Worm (Caenorhabditis elegans): ENCODE results near the gene T08G5.2.

The T08G5.2 gene

ce11 chrV:14026194-14026593 is at the start of gene T08G5.2:
TSS of gene T08G5.2 (minus strand) at chrV:14026294.
- no peak for TF ChIP-seq aly-1 (tag; optimal IDR thresholded peaks at IDR 0.05)
- TF ChIP-seq sea-1 (GFP tag; conservative IDR thresholded peaks at IDR 0.05) = no peak
- TF ChIP-seq ama-1 (optimal IDR thresholded peaks at IDR 0.05) = no peak
- no peak for TF ChIP-seq ceh-13 (GFP tag; optimal IDR thresholded peaks at IDR 0.05)
- no peak for TF ChIP-seq F13C5.2 (tag; optimal IDR thresholded peaks at IDR 0.05)
- TF ChIP-seq pes-1 (GFP tag; IDR thresholded peaks at IDR 0.05) = no peak
- no peak for TF ChIP-seq tra-4 (tag; optimal IDR thresholded peaks at IDR 0.05)
- TF ChIP-seq scrt-1 (GFP tag; IDR thresholded peaks at IDR 0.05) = no peak
- no peak for TF ChIP-seq flt-1 (GFP tag; IDR thresholded peaks at IDR 0.05)
- TF ChIP-seq hnd-1 (tag; optimal IDR thresholded peaks at IDR 0.05) = no peak
- no peak for TF ChIP-seq ets-7 (tag; optimal IDR thresholded peaks at IDR 0.05)
- TF ChIP-seq B0310.2 (tag; optimal IDR thresholded peaks at IDR 0.05) = no peak

- no peak for TF ChIP-seq flt-1 (GFP tag; IDR thresholded peaks at IDR 0.05)
These were observed 48.1 kb upstream of the T08G5.2 start, which contains the start of gene D1086.11 for ce11 chrV:14074160-14074559. TSS of gene D1086.11 (plus strand) at chrV:14074460.

DNA sequence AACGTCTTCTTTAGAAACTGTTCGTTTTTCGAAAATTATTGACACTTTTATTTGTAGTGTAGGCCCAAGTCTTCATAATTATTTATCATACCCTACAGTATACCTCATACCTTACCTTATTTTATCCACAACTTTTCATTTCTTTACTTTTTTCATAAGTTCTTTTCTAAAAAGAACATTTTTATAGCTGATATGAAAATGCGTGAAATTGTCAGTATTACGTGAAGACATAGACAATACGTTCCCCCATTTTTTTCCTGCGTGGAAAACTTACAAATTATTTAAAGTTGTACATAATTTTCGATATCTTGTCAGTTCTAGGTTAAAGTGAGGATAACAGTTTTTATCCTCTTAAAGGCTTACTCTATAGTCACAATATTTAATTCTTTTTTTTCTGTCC is 43.8 kb upstream of the T08G5.2 start:
- no peak for TF ChIP-seq aly-1 (tag; optimal IDR thresholded peaks at IDR 0.05)
- no peak for TF ChIP-seq tra-4 (tag; optimal IDR thresholded peaks at IDR 0.05)
- no peak for TF ChIP-seq hnd-1 (tag; optimal IDR thresholded peaks at IDR 0.05)
- no peak for TF ChIP-seq hmbx-1 (tag; optimal IDR thresholded peaks at IDR 0.05)
- TF ChIP-seq tbx-37 (GFP tag; conservative IDR thresholded peaks at IDR 0.05) = no peak
- no peak for TF ChIP-seq tbx-11 (GFP tag; IDR thresholded peaks at IDR 0.05)
- no peak for TF ChIP-seq scrt-1 (GFP tag; IDR thresholded peaks at IDR 0.05)
- no peak for TF ChIP-seq flt-1 (GFP tag; IDR thresholded peaks at IDR 0.05)
- TF ChIP-seq ceh-13 (GFP tag; optimal IDR thresholded peaks at IDR 0.05) = no peak
- no peak for TF ChIP-seq F13C5.2 (tag; optimal IDR thresholded peaks at IDR 0.05)
- no peak for TF ChIP-seq ama-1 (optimal IDR thresholded peaks at IDR 0.05)
- TF ChIP-seq hmg-4 (GFP tag; optimal IDR thresholded peaks at IDR 0.05) = no peak
- no peak for TF ChIP-seq ceh-36 (tag; optimal IDR thresholded peaks at IDR 0.05)
- TF ChIP-seq ets-7 (tag; optimal IDR thresholded peaks at IDR 0.05) = no peak
- TF ChIP-seq sea-1 (GFP tag; conservative IDR thresholded peaks at IDR 0.05) = no peak
- TF ChIP-seq B0310.2 (tag; optimal IDR thresholded peaks at IDR 0.05) = no peak
- no peak for TF ChIP-seq pes-1 (GFP tag; IDR thresholded peaks at IDR 0.05)

ce11 chrV:14067816-14068296 is 41.8 kb upstream of the T08G5.2 start, which contains the start of gene D1086.17:
TSS of gene D1086.17 (plus strand) at chrV:14067866.
- no peak for TF ChIP-seq scrt-1 (GFP tag; IDR thresholded peaks at IDR 0.05)
- no peak for TF ChIP-seq tra-4 (tag; optimal IDR thresholded peaks at IDR 0.05)
- no peak for TF ChIP-seq ceh-13 (GFP tag; optimal IDR thresholded peaks at IDR 0.05)
- TF ChIP-seq hmg-4 (GFP tag; optimal IDR thresholded peaks at IDR 0.05) = no peak
- TF ChIP-seq ama-1 (optimal IDR thresholded peaks at IDR 0.05) = no peak
- no peak for TF ChIP-seq aly-1 (tag; optimal IDR thresholded peaks at IDR 0.05)
- no peak for TF ChIP-seq hnd-1 (tag; optimal IDR thresholded peaks at IDR 0.05)
- TF ChIP-seq B0310.2 (tag; optimal IDR thresholded peaks at IDR 0.05) = no peak
- no peak for TF ChIP-seq flt-1 (GFP tag; IDR thresholded peaks at IDR 0.05)
- TF ChIP-seq hmbx-1 (tag; optimal IDR thresholded peaks at IDR 0.05) = no peak
- TF ChIP-seq pes-1 (GFP tag; IDR thresholded peaks at IDR 0.05) = no peak
- TF ChIP-seq ets-7 (tag; optimal IDR thresholded peaks at IDR 0.05) = no peak

- TF ChIP-seq flt-1 (GFP tag; IDR thresholded peaks at IDR 0.05) (no peak), ama-1 (optimal IDR thresholded peaks at IDR 0.05) (no peak), sea-1 (GFP tag; conservative IDR thresholded peaks at IDR 0.05) (no peak), F13C5.2 (tag; optimal IDR thresholded peaks at IDR 0.05) (no peak), aly-1 (tag; optimal IDR thresholded peaks at IDR 0.05) (no peak), B0310.2 (tag; optimal IDR thresholded peaks at IDR 0.05) (no peak), hnd-1 (tag; optimal IDR thresholded peaks at IDR 0.05) (no peak), ets-7 (tag; optimal IDR thresholded peaks at IDR 0.05) (no peak), tbx-11 (GFP tag; IDR thresholded peaks at IDR 0.05) (no peak), tra-4 (tag; optimal IDR thresholded peaks at IDR 0.05) (no peak)
These were observed 38.3 kb upstream of the T08G5.2 start, which contains the start of gene D1086.21 for ce11 chrV:14064422-14064821. TSS of gene D1086.21 (plus strand) at chrV:14064722.

DNA sequence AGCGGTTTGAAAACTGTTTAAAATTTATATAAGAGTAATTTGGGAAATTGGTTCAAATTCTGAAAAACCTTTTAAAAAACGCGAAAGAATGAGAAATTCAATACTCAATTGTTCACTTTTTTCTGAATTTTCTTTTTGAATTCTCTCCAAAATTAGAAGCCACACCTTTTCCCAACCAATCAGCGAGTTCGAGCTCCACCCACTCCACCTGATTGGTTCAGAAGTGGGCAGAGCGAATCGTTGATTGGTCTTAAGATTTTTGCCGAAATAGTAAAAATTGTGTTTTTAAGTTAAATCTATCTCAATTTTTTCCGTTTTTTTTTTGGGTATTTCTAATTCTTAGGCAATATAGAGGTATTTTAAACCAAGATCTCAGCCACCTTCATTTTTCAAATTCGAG is 37.9 kb upstream of the T08G5.2 start:
- TF ChIP-seq scrt-1 (GFP tag; IDR thresholded peaks at IDR 0.05) = no peak
- no peak for TF ChIP-seq tra-4 (tag; optimal IDR thresholded peaks at IDR 0.05)
- no peak for TF ChIP-seq pes-1 (GFP tag; IDR thresholded peaks at IDR 0.05)
- TF ChIP-seq ceh-13 (GFP tag; optimal IDR thresholded peaks at IDR 0.05) = no peak
- TF ChIP-seq hnd-1 (tag; optimal IDR thresholded peaks at IDR 0.05) = no peak
- TF ChIP-seq tbx-37 (GFP tag; conservative IDR thresholded peaks at IDR 0.05) = no peak
- no peak for TF ChIP-seq ama-1 (optimal IDR thresholded peaks at IDR 0.05)
- TF ChIP-seq ets-7 (tag; optimal IDR thresholded peaks at IDR 0.05) = no peak
- TF ChIP-seq B0310.2 (tag; optimal IDR thresholded peaks at IDR 0.05) = no peak
- no peak for TF ChIP-seq tbx-11 (GFP tag; IDR thresholded peaks at IDR 0.05)
- no peak for TF ChIP-seq aly-1 (tag; optimal IDR thresholded peaks at IDR 0.05)
- no peak for TF ChIP-seq hmg-4 (GFP tag; optimal IDR thresholded peaks at IDR 0.05)
- TF ChIP-seq flt-1 (GFP tag; IDR thresholded peaks at IDR 0.05) = no peak
- no peak for TF ChIP-seq hmbx-1 (tag; optimal IDR thresholded peaks at IDR 0.05)
- no peak for TF ChIP-seq ceh-36 (tag; optimal IDR thresholded peaks at IDR 0.05)

DNA sequence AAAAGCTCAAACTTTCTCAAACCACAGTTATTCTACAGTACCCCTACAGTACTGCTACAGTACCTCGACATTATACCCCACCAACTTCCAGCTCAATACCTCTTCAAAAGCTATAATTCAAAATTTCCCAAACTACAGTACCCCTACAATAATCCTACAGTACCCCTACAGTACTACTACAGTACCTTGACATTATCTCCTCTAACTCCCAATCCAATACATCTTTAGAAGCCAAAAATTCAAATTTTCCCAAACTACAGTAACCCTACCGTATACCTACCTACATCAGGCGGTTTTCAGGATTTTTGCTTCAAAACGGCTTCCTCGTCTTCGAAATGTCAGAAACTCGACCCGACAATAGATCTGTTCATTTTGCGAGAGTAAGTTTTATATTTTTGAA is 31.4 kb upstream of the T08G5.2 start, which contains the start of gene F58D12.3:
F58D12.3 (plus strand) TSS at position 301 of the 400 bp plus-strand sequence.
- TF ChIP-seq B0310.2 (tag; optimal IDR thresholded peaks at IDR 0.05) (no peak), pes-1 (GFP tag; IDR thresholded peaks at IDR 0.05) (no peak), hmbx-1 (tag; optimal IDR thresholded peaks at IDR 0.05) (no peak), aly-1 (tag; optimal IDR thresholded peaks at IDR 0.05) (no peak), tbx-37 (GFP tag; conservative IDR thresholded peaks at IDR 0.05) (no peak), ceh-36 (tag; optimal IDR thresholded peaks at IDR 0.05) (no peak), hnd-1 (tag; optimal IDR thresholded peaks at IDR 0.05) (no peak), scrt-1 (GFP tag; IDR thresholded peaks at IDR 0.05) (no peak), hmg-4 (GFP tag; optimal IDR thresholded peaks at IDR 0.05) (no peak), ets-7 (tag; optimal IDR thresholded peaks at IDR 0.05) (no peak), ceh-13 (GFP tag; optimal IDR thresholded peaks at IDR 0.05) (no peak)

All from whole organism, early embryonic.